ENCODE assay signal across 2 fruit fly cellular contexts in the genomic region with DNA sequence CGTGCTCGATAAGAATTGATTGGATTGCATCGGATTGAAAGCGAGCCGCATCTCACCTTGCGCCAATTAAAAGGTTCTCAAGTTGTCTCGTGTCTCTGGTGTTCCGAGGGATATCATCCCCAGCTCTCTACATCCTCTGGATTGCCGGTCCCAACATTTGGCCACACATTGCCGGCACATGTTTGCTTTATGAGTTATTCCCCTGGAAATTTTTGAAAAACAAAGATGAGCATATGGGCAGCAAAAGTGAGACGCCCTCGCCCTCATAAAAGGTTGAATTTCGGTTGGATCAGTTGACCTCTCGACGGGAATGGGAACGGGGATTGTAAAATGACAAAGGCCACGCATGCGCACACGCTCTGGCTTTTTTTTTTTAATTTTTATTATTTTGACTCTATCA.
TF ChIP-seq lines count a peak whose summit lies in the region.

No protein-coding gene starts in this region.

- no peak for TF ChIP-seq CTCF in whole organism, embryonic (GFP tag; optimal IDR thresholded peaks at IDR 0.05; lab: Kevin White, UChicago)

TF ChIP-seq in whole organism, embryonic, 481 proteins besides CTCF, POLR2A, EP300 and RAD21:
- TF ChIP-seq C15 (GFP tag; IDR thresholded peaks at IDR 0.05; lab: Robert Waterston, UW) (no peak), Hmx (GFP tag; optimal IDR thresholded peaks at IDR 0.05; lab: Kevin White, UChicago) (no peak), cad (GFP tag; optimal IDR thresholded peaks at IDR 0.05; lab: Kevin White, UChicago) (peak; percentile 34), Sin3A (optimal IDR thresholded peaks at IDR 0.05; lab: Kevin White, UChicago) (no peak), twi (tag; optimal IDR thresholded peaks at IDR 0.05; lab: Kevin White, UChicago) (peak; percentile 98), croc (GFP tag; conservative IDR thresholded peaks at IDR 0.05; lab: Robert Waterston, UW) (no peak), CG8089 (GFP tag; optimal IDR thresholded peaks at IDR 0.05; lab: Kevin White, UChicago) (no peak)

TF ChIP-seq in whole organism, prepupa, 60 proteins besides CTCF, POLR2A, EP300 and RAD21:
- no peak for TF ChIP-seq CG6792 (GFP tag; optimal IDR thresholded peaks at IDR 0.05; lab: Kevin White, UChicago)
- TF ChIP-seq OdsH (GFP tag; optimal IDR thresholded peaks at IDR 0.05; lab: Kevin White, UChicago): no peak
- peak; percentile 44 for TF ChIP-seq svp (GFP tag; lab: Kevin White, UChicago)
- no peak for TF ChIP-seq CG32006 (GFP tag; optimal IDR thresholded peaks at IDR 0.05; lab: Kevin White, UChicago)
